Worm (Caenorhabditis elegans) whole organism, late embryonic: ENCODE results near the gene srg-30.

ENCODE experiments used
- C08G9.2 ChIP-seq: sonication (generic microtip); optimal IDR thresholded peaks from 2 replicates; lab custom pipeline; 2016; ENCODE audit warnings: mild to moderate bottlenecking, missing genetic modification characterization, moderate library complexity, missing compliant biosample characterization
- C38D4.7 ChIP-seq: fragments of 200-800 bp; sonication (Bioruptor generic); optimal IDR thresholded peaks from 2 replicates; lab custom pipeline; 2018; ENCODE audit warnings: mild to moderate bottlenecking, missing genetic modification characterization, moderate library complexity, missing compliant biosample characterization
- F13H6.1 ChIP-seq: sonication (generic microtip); optimal IDR thresholded peaks from 2 replicates; lab custom pipeline; 2016; ENCODE audit warnings: missing genetic modification characterization, missing compliant biosample characterization
- K09A11.1 ChIP-seq: sonication (generic microtip); optimal IDR thresholded peaks from 2 replicates; lab custom pipeline; 2017; ENCODE audit warnings: antibody characterized with exemption, mild to moderate bottlenecking, missing genetic modification characterization, missing compliant biosample characterization; ENCODE audit not compliant: insufficient read depth
- T23F11.4 ChIP-seq: fragments of 200-800 bp; sonication (Bioruptor generic); optimal IDR thresholded peaks from 2 replicates; lab custom pipeline; 2018; ENCODE audit warnings: mild to moderate bottlenecking, missing genetic modification characterization, missing compliant biosample characterization
- ceh-14 ChIP-seq: sonication (generic microtip); optimal IDR thresholded peaks from 2 replicates; lab custom pipeline; 2016; ENCODE audit warnings: missing genotype, missing genetic modification characterization, missing compliant biosample characterization
- ceh-18 ChIP-seq: sonication (generic microtip); optimal IDR thresholded peaks from 2 replicates; lab custom pipeline; 2016; ENCODE audit warnings: missing genetic modification characterization, missing compliant biosample characterization
- ceh-19 ChIP-seq: fragments of 200-800 bp; sonication (Bioruptor generic); optimal IDR thresholded peaks from 2 replicates; lab custom pipeline; 2018; ENCODE audit warnings: mild to moderate bottlenecking, missing genetic modification characterization, missing compliant biosample characterization
- ceh-2 ChIP-seq: sonication (generic microtip); optimal IDR thresholded peaks from 2 replicates; lab custom pipeline; 2016; ENCODE audit warnings: missing genotype, missing genetic modification characterization, missing compliant biosample characterization
- ceh-22 ChIP-seq: sonication (generic microtip); optimal IDR thresholded peaks from 2 replicates; lab custom pipeline; 2017; ENCODE audit warnings: missing biosample characterization, missing genetic modification characterization
- ceh-48 ChIP-seq: sonication (generic microtip); optimal IDR thresholded peaks from 2 replicates; lab custom pipeline; 2016; ENCODE audit warnings: missing genetic modification characterization, inconsistent platforms, missing compliant biosample characterization
- ceh-6 ChIP-seq: fragments of 200-800 bp; sonication (Bioruptor generic); optimal IDR thresholded peaks from 2 replicates; lab custom pipeline; 2018; ENCODE audit warnings: mild to moderate bottlenecking, missing genetic modification characterization, missing compliant biosample characterization
- ceh-9 ChIP-seq: sonication (generic microtip); optimal IDR thresholded peaks from 2 replicates; lab custom pipeline; 2016; ENCODE audit warnings: mild to moderate bottlenecking, missing genetic modification characterization, inconsistent platforms, missing compliant biosample characterization
- che-1 ChIP-seq: sonication (generic microtip); optimal IDR thresholded peaks from 2 replicates; lab custom pipeline; 2016; ENCODE audit warnings: mild to moderate bottlenecking, missing genetic modification characterization, missing compliant biosample characterization
- dmd-4 ChIP-seq: sonication (generic microtip); optimal IDR thresholded peaks from 2 replicates; lab custom pipeline; 2016; ENCODE audit warnings: borderline replicate concordance, missing genetic modification characterization, missing compliant biosample characterization
- elt-4 ChIP-seq: sonication (generic microtip); optimal IDR thresholded peaks from 2 replicates; lab custom pipeline; 2016; ENCODE audit warnings: missing genetic modification characterization, missing compliant biosample characterization
- ets-4 ChIP-seq: sonication (generic microtip); optimal IDR thresholded peaks from 2 replicates; lab custom pipeline; 2016; ENCODE audit warnings: missing genetic modification characterization, missing compliant biosample characterization
- eyg-1 ChIP-seq: sonication (generic microtip); optimal IDR thresholded peaks from 2 replicates; lab custom pipeline; 2016; ENCODE audit warnings: missing genotype, missing genetic modification characterization, missing compliant biosample characterization
- fax-1 ChIP-seq: sonication (generic microtip); optimal IDR thresholded peaks from 2 replicates; lab custom pipeline; 2016; ENCODE audit warnings: missing genotype, missing genetic modification characterization, missing compliant biosample characterization
- fkh-10 ChIP-seq: fragments of 150-350 bp; optimal IDR thresholded peaks from 2 replicates; lab custom pipeline; 2014; ENCODE audit warnings: missing biosample characterization, missing genetic modification reagents, missing genetic modification characterization
- gmeb-2 ChIP-seq: sonication (generic microtip); optimal IDR thresholded peaks from 2 replicates; lab custom pipeline; 2016; ENCODE audit warnings: missing genetic modification characterization, inconsistent platforms, missing compliant biosample characterization
- hlh-13 ChIP-seq: fragments of 200-800 bp; sonication (Bioruptor generic); optimal IDR thresholded peaks from 2 replicates; lab custom pipeline; 2018; ENCODE audit warnings: mild to moderate bottlenecking, missing genetic modification characterization, missing compliant biosample characterization
- hlh-15 ChIP-seq: sonication (generic microtip); optimal IDR thresholded peaks from 2 replicates; lab custom pipeline; 2016; ENCODE audit warnings: missing genetic modification characterization, missing compliant biosample characterization
- hlh-30 ChIP-seq: sonication (generic microtip); optimal IDR thresholded peaks from 2 replicates; lab custom pipeline; 2017; ENCODE audit warnings: antibody characterized with exemption, missing genetic modification characterization, missing compliant biosample characterization; ENCODE audit not compliant: insufficient read depth
- hlh-8 ChIP-seq: sonication (generic microtip); optimal IDR thresholded peaks from 2 replicates; lab custom pipeline; 2016; ENCODE audit warnings: missing genotype, missing genetic modification characterization, missing compliant biosample characterization
- lim-6 ChIP-seq: sonication (generic microtip); optimal IDR thresholded peaks from 2 replicates; lab custom pipeline; 2016; ENCODE audit warnings: missing genetic modification characterization, missing compliant biosample characterization
- madf-2 ChIP-seq: sonication (generic microtip); optimal IDR thresholded peaks from 2 replicates; lab custom pipeline; 2017; ENCODE audit warnings: missing genetic modification characterization, missing compliant biosample characterization
- nhr-232 ChIP-seq: sonication (generic microtip); optimal IDR thresholded peaks from 2 replicates; lab custom pipeline; 2016; ENCODE audit warnings: missing genetic modification characterization, missing compliant biosample characterization
- npax-4 ChIP-seq: sonication (generic microtip); optimal IDR thresholded peaks from 2 replicates; lab custom pipeline; 2016; ENCODE audit warnings: missing genetic modification characterization, missing compliant biosample characterization
- odd-2 ChIP-seq: sonication (generic microtip); optimal IDR thresholded peaks from 2 replicates; lab custom pipeline; 2017; ENCODE audit warnings: antibody characterized with exemption, mild to moderate bottlenecking, missing genetic modification characterization, missing compliant biosample characterization
- pag-3 ChIP-seq: sonication (generic microtip); optimal IDR thresholded peaks from 2 replicates; lab custom pipeline; 2016; ENCODE audit warnings: missing compliant biosample characterization, missing genetic modification characterization, borderline replicate concordance
- pax-1 ChIP-seq: fragments of 150-350 bp; optimal IDR thresholded peaks from 2 replicates; lab custom pipeline; 2014; ENCODE audit warnings: missing biosample characterization, missing genetic modification characterization
- pha-2 ChIP-seq: sonication (generic microtip); optimal IDR thresholded peaks from 2 replicates; lab custom pipeline; 2017; ENCODE audit warnings: mild to moderate bottlenecking, missing genetic modification characterization, missing compliant biosample characterization
- pha-4 ChIP-seq: fragments of 150-350 bp; optimal IDR thresholded peaks from 2 replicates; lab custom pipeline; 2018; ENCODE audit warnings: missing biosample characterization, missing genetic modification reagents, missing genetic modification characterization
- pqm-1 ChIP-seq: sonication (generic microtip); optimal IDR thresholded peaks from 2 replicates; lab custom pipeline; 2016; ENCODE audit warnings: missing genetic modification characterization, missing compliant biosample characterization
- pros-1 ChIP-seq: fragments of 150-350 bp; optimal IDR thresholded peaks from 2 replicates; lab custom pipeline; 2014; ENCODE audit warnings: missing biosample characterization, missing genetic modification reagents, missing genetic modification characterization
- ref-2 ChIP-seq: sonication (generic microtip); optimal IDR thresholded peaks from 2 replicates; lab custom pipeline; 2016; ENCODE audit warnings: missing genetic modification characterization, missing compliant biosample characterization
- sox-2 ChIP-seq: fragments of 200-800 bp; sonication (Bioruptor generic); IDR thresholded peaks from 2 replicates; pipeline ENCODE4 v1.3.6; 2022; ENCODE audit warnings: missing genetic modification reagents, missing genetic modification characterization, missing compliant biosample characterization
- sox-4 ChIP-seq: sonication (generic microtip); optimal IDR thresholded peaks from 2 replicates; lab custom pipeline; 2017; ENCODE audit warnings: mild to moderate bottlenecking, missing genetic modification characterization, inconsistent platforms, missing compliant biosample characterization
- tbx-2 ChIP-seq: sonication (generic microtip); optimal IDR thresholded peaks from 2 replicates; lab custom pipeline; 2016; ENCODE audit warnings: missing genetic modification characterization, missing compliant biosample characterization
- ttx-3 ChIP-seq: sonication (generic microtip); optimal IDR thresholded peaks from 2 replicates; lab custom pipeline; 2016; ENCODE audit warnings: missing genetic modification reagents, missing genetic modification characterization, missing compliant biosample characterization
- unc-55 ChIP-seq: sonication (generic microtip); optimal IDR thresholded peaks from 2 replicates; lab custom pipeline; 2017; ENCODE audit warnings: missing biosample characterization, missing genetic modification reagents, missing genetic modification characterization
- zip-5 ChIP-seq: sonication (generic microtip); optimal IDR thresholded peaks from 2 replicates; lab custom pipeline; 2016; ENCODE audit warnings: missing genetic modification characterization, missing compliant biosample characterization
- ztf-16 ChIP-seq: sonication (generic microtip); optimal IDR thresholded peaks from 2 replicates; lab custom pipeline; 2017; ENCODE audit warnings: missing genetic modification characterization, missing compliant biosample characterization

The srg-30 gene

DNA sequence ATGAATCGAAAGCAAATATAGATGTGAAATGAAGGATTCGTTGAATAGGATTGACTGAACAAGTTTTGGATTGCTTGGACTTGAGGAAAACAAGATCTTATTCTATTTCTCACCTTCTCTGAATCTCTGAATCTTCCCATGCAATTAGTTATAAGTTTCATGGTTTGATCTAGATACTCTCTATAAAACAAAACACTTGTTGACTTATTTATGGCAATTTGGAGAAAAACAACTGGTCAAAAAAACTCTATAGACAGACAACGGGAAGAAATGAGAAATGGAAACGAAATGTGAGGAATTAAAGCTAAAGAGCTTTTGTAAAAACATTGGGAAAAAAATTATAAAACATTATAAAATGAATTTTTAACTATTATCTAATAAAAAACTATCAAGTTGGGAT, 23.5 kb downstream of the srg-30 start, which contains the start of gene W02F12.8:
Gene W02F12.8, minus strand, starts transcription at position 101 of the 400 bp plus-strand sequence.
- TF ChIP-seq che-1 (no peak), ceh-2 (tag; lab: Kevin White, UChicago) (no peak), npax-4 (no peak), eyg-1 (tag; lab: Kevin White, UChicago) (no peak), lim-6 (no peak), ceh-9 (tag; lab: Kevin White, UChicago) (no peak), K09A11.1 (tag; lab: Kevin White, UChicago) (no peak), sox-4 (tag; lab: Kevin White, UChicago) (no peak), fax-1 (no peak), unc-55 (no peak), T23F11.4 (GFP tag; lab: Kevin White, UChicago) (no peak), pax-1 (tag; lab: Kevin White, UChicago) (no peak), hlh-30 (tag; lab: Kevin White, UChicago) (no peak), ref-2 (tag; lab: Kevin White, UChicago) (no peak), pag-3 (tag; lab: Kevin White, UChicago) (no peak), C38D4.7 (GFP tag; lab: Kevin White, UChicago) (no peak), ets-4 (tag; lab: Kevin White, UChicago) (no peak), odd-2 (tag; lab: Kevin White, UChicago) (no peak), ceh-48 (no peak), C08G9.2 (tag; lab: Kevin White, UChicago) (no peak)

DNA sequence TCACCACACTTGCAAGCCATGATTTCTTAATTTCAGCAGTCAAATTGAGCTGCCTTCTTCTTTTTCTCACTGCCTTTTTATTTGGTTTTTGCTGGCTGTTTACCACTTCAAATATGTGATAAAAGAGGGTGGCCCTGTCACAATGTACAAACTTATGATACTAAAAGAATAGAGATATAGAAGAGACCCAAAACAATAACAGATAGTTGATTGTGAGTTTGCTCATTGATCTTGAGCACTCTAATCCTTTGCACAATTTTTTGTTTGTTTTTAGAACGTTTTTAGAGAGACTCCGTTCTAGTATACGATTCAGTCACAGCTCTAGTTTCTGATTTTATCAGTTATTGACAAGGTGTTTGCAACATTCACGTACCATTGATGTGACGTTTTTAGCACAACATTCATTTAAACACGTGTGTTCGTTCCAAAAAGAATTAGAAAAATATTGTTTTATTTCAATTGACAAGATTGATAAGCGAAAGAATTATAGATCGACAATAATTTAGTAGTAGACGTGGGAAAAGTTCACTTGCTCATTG, 26.2 kb downstream of the srg-30 start, which contains the start of gene mtl-1:
Gene mtl-1, minus strand, starts transcription at position 51 of the 539 bp plus-strand sequence.
- TF ChIP-seq T23F11.4 (GFP tag; lab: Kevin White, UChicago) (no peak), hlh-13 (GFP tag; lab: Kevin White, UChicago) (no peak), ceh-22 (tag; lab: Kevin White, UChicago) (no peak), ceh-19 (no peak), pha-2 (tag; lab: Kevin White, UChicago) (no peak), sox-2 (GFP tag; lab: Robert Waterston, UW) (no peak), hlh-30 (tag; lab: Kevin White, UChicago) (no peak), hlh-8 (tag; lab: Kevin White, UChicago) (no peak), K09A11.1 (tag; lab: Kevin White, UChicago) (no peak), ttx-3 (tag; lab: Kevin White, UChicago) (no peak), dmd-4 (tag; lab: Kevin White, UChicago) (no peak), nhr-232 (tag; lab: Kevin White, UChicago) (no peak), fkh-10 (GFP tag; lab: Kevin White, UChicago) (no peak), ceh-14 (tag; lab: Kevin White, UChicago) (no peak)

DNA sequence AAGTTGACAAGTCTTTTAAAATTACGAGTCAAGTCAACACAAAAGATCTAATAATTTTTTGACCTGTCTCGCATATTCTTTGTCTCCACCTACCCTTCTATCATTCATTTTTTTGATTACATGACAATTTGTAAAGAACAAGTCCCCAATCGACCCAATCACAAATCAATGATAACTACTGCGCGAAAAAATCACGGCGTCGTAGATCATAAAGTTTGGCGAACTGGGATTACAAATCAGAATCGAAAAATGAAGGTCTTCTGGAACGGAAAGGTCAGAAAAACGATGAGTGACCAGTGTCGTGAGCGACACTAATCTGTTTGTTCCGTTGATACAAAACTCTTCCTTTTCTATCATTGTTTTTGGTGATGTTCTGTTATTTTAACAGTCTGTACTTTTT, 28.1 kb downstream of the srg-30 start:
- no peak for TF ChIP-seq pqm-1
- TF ChIP-seq pha-4 (tag; lab: Kevin White, UChicago): no peak
- no peak for TF ChIP-seq pha-2 (tag; lab: Kevin White, UChicago)
- TF ChIP-seq gmeb-2 (tag; lab: Kevin White, UChicago): no peak
- no peak for TF ChIP-seq lim-6
- TF ChIP-seq elt-4: no peak
- no peak for TF ChIP-seq sox-2 (GFP tag; lab: Robert Waterston, UW)
- no peak for TF ChIP-seq ceh-18
- TF ChIP-seq pag-3 (tag; lab: Kevin White, UChicago): no peak
- TF ChIP-seq hlh-15 (tag; lab: Kevin White, UChicago): no peak
- TF ChIP-seq ztf-16 (tag; lab: Kevin White, UChicago): no peak
- TF ChIP-seq madf-2 (tag; lab: Kevin White, UChicago): no peak
- no peak for TF ChIP-seq pros-1 (tag; lab: Kevin White, UChicago)
- TF ChIP-seq ceh-6 (GFP tag; lab: Kevin White, UChicago): no peak
- TF ChIP-seq zip-5 (tag; lab: Kevin White, UChicago): no peak
- no peak for TF ChIP-seq ceh-14 (tag; lab: Kevin White, UChicago)
- TF ChIP-seq che-1: no peak
- TF ChIP-seq tbx-2 (tag; lab: Kevin White, UChicago): no peak
- TF ChIP-seq F13H6.1: no peak
